Worm (Caenorhabditis elegans) whole organism, young adult: ENCODE measurements around the gene T09D3.3.

Source experiments
- B0035.1 ChIP-seq: sonication (generic microtip); optimal IDR thresholded peaks from 2 replicates; lab custom pipeline; 2016; ENCODE audit warnings: missing genetic modification characterization, mild to moderate bottlenecking, missing compliant biosample characterization, missing genotype, missing genetic modification reagents
- B0261.1 ChIP-seq: sonication (generic microtip); optimal IDR thresholded peaks from 2 replicates; lab custom pipeline; 2016; ENCODE audit warnings: mild to moderate bottlenecking, missing genetic modification characterization, moderate library complexity, missing compliant biosample characterization
- B0336.3 ChIP-seq: fragments of 200-800 bp; sonication (Bioruptor generic); IDR thresholded peaks from 2 replicates; pipeline ENCODE4 v1.3.6; 2022; ENCODE audit warnings: missing genetic modification characterization, missing compliant biosample characterization
- C17E4.6 ChIP-seq: fragments of 200-800 bp; sonication (Bioruptor generic); IDR thresholded peaks from 2 replicates; pipeline ENCODE4 v1.3.6; 2022; ENCODE audit warnings: missing genetic modification reagents, missing genetic modification characterization, missing compliant biosample characterization
- F23B12.7 ChIP-seq: sonication (generic microtip); optimal IDR thresholded peaks from 2 replicates; lab custom pipeline; 2017; ENCODE audit warnings: missing genetic modification characterization, mild to moderate bottlenecking, missing compliant biosample characterization, antibody characterized with exemption, moderate library complexity; ENCODE audit not compliant: insufficient read depth
- F49E8.2 ChIP-seq: sonication (generic microtip); optimal IDR thresholded peaks from 3 replicates; lab custom pipeline; 2017; ENCODE audit warnings: missing genetic modification characterization, mild to moderate bottlenecking, missing compliant biosample characterization, antibody characterized with exemption, moderate library complexity; ENCODE audit not compliant: insufficient read depth
- F57A8.1 ChIP-seq: fragments of 200-800 bp; sonication (Bioruptor generic); optimal IDR thresholded peaks from 2 replicates; lab custom pipeline; 2018; ENCODE audit warnings: mild to moderate bottlenecking, missing genetic modification characterization, moderate library complexity, missing compliant biosample characterization
- F57C9.4 ChIP-seq: sonication (generic microtip); optimal IDR thresholded peaks from 2 replicates; lab custom pipeline; 2017; ENCODE audit warnings: mild to moderate bottlenecking, missing genetic modification characterization, missing compliant biosample characterization
- K12H6.12 ChIP-seq: fragments of 200-800 bp; sonication (Bioruptor generic); optimal IDR thresholded peaks from 2 replicates; lab custom pipeline; 2018; ENCODE audit warnings: mild to moderate bottlenecking, missing genetic modification characterization, missing compliant biosample characterization
- T07F8.4 ChIP-seq: sonication (generic microtip); optimal IDR thresholded peaks from 2 replicates; lab custom pipeline; 2016; ENCODE audit warnings: mild to moderate bottlenecking, missing genetic modification characterization, moderate library complexity, missing compliant biosample characterization
- T26A5.8 ChIP-seq: sonication (generic microtip); optimal IDR thresholded peaks from 2 replicates; lab custom pipeline; 2016; ENCODE audit warnings: missing genetic modification characterization, missing compliant biosample characterization
- Y53F4B.3 ChIP-seq: fragments of 200-800 bp; sonication (Bioruptor generic); IDR thresholded peaks from 2 replicates; pipeline ENCODE4 v1.3.6; 2022; ENCODE audit warnings: missing genetic modification reagents, missing genetic modification characterization, missing compliant biosample characterization
- Y95B8A.8 ChIP-seq: fragments of 200-800 bp; sonication (Bioruptor generic); IDR thresholded peaks from 2 replicates; pipeline ENCODE4 v1.3.6; 2022; ENCODE audit warnings: missing genetic modification reagents, missing genetic modification characterization, missing compliant biosample characterization
- athp-1 ChIP-seq: sonication (generic microtip); optimal IDR thresholded peaks from 2 replicates; lab custom pipeline; 2017; ENCODE audit warnings: mild to moderate bottlenecking, missing genetic modification characterization, missing compliant biosample characterization
- attf-3 ChIP-seq: fragments of 200-800 bp; sonication (Bioruptor generic); conservative IDR thresholded peaks from 2 replicates; pipeline ENCODE4 v1.3.6; 2022; ENCODE audit warnings: missing genetic modification reagents, missing genetic modification characterization, missing compliant biosample characterization
- cebp-2 ChIP-seq: fragments of 200-800 bp; sonication (Bioruptor generic); IDR thresholded peaks from 2 replicates; pipeline ENCODE4 v1.3.6; 2022; ENCODE audit warnings: missing genetic modification characterization, missing compliant biosample characterization
- ceh-79 ChIP-seq: sonication (generic microtip); optimal IDR thresholded peaks from 2 replicates; lab custom pipeline; 2017; ENCODE audit warnings: mild to moderate bottlenecking, missing genetic modification characterization, missing compliant biosample characterization
- chd-7 ChIP-seq: sonication (generic microtip); optimal IDR thresholded peaks from 2 replicates; lab custom pipeline; 2016; ENCODE audit warnings: mild to moderate bottlenecking, missing genetic modification characterization, moderate library complexity, missing compliant biosample characterization
- die-1 ChIP-seq: sonication (generic microtip); optimal IDR thresholded peaks from 2 replicates; lab custom pipeline; 2016; ENCODE audit warnings: missing genotype, mild to moderate bottlenecking, missing genetic modification characterization, missing compliant biosample characterization
- dpl-1 ChIP-seq: fragments of 150-350 bp; optimal IDR thresholded peaks from 2 replicates; lab custom pipeline; 2014; ENCODE audit warnings: missing biosample characterization, missing genetic modification reagents, missing genetic modification characterization
- egrh-3 ChIP-seq: fragments of 200-800 bp; sonication (Bioruptor generic); IDR thresholded peaks from 2 replicates; pipeline ENCODE4 v1.3.6; 2022; ENCODE audit warnings: missing genetic modification reagents, missing genetic modification characterization, missing compliant biosample characterization
- ekl-4 ChIP-seq: fragments of 200-800 bp; sonication (Bioruptor generic); IDR thresholded peaks from 2 replicates; pipeline ENCODE4 v1.3.6; 2022; ENCODE audit warnings: missing genetic modification reagents, missing genetic modification characterization, missing compliant biosample characterization
- fkh-3 ChIP-seq: sonication (generic microtip); optimal IDR thresholded peaks from 2 replicates; lab custom pipeline; 2016; ENCODE audit warnings: mild to moderate bottlenecking, missing genetic modification characterization, missing compliant biosample characterization
- gei-17 ChIP-seq: fragments of 200-800 bp; sonication (Bioruptor generic); optimal IDR thresholded peaks from 2 replicates; lab custom pipeline; 2018; ENCODE audit warnings: mild to moderate bottlenecking, missing genetic modification characterization, missing compliant biosample characterization
- hlh-26 ChIP-seq: fragments of 200-800 bp; sonication (Bioruptor generic); conservative IDR thresholded peaks from 2 replicates; pipeline ENCODE4 v1.3.6; 2022; ENCODE audit warnings: missing genetic modification reagents, missing genetic modification characterization, missing compliant biosample characterization
- hmg-1.2 ChIP-seq: fragments of 200-800 bp; sonication (Bioruptor generic); IDR thresholded peaks from 2 replicates; pipeline ENCODE4 v1.3.6; 2022; ENCODE audit warnings: missing genetic modification reagents, missing genetic modification characterization, missing compliant biosample characterization
- hmg-20 ChIP-seq: fragments of 200-800 bp; sonication (Bioruptor generic); IDR thresholded peaks from 2 replicates; pipeline ENCODE4 v1.3.6; 2022; ENCODE audit warnings: missing genetic modification reagents, missing genetic modification characterization, missing compliant biosample characterization
- lin-40 ChIP-seq: sonication (generic microtip); optimal IDR thresholded peaks from 2 replicates; lab custom pipeline; 2016; ENCODE audit warnings: missing genetic modification characterization, mild to moderate bottlenecking, missing compliant biosample characterization, missing genotype, missing genetic modification reagents
- lir-1 ChIP-seq: fragments of 200-800 bp; sonication (Bioruptor generic); conservative IDR thresholded peaks from 2 replicates; pipeline ENCODE4 v1.3.6; 2022; ENCODE audit warnings: missing genetic modification reagents, missing genetic modification characterization, missing compliant biosample characterization
- nhr-27 ChIP-seq: fragments of 200-800 bp; sonication (Bioruptor generic); optimal IDR thresholded peaks from 2 replicates; lab custom pipeline; 2018; ENCODE audit warnings: mild to moderate bottlenecking, missing genetic modification characterization, moderate library complexity, missing compliant biosample characterization
- nhr-80 ChIP-seq: sonication (generic microtip); optimal IDR thresholded peaks from 2 replicates; lab custom pipeline; 2016; ENCODE audit warnings: missing genetic modification characterization, missing compliant biosample characterization
- snpc-1.1 ChIP-seq: sonication (generic microtip); optimal IDR thresholded peaks from 2 replicates; lab custom pipeline; 2017; ENCODE audit warnings: missing genetic modification characterization, mild to moderate bottlenecking, missing compliant biosample characterization, antibody characterized with exemption, moderate library complexity, missing genotype, missing genetic modification reagents; ENCODE audit not compliant: insufficient read depth
- unc-130 ChIP-seq: sonication (generic microtip); optimal IDR thresholded peaks from 2 replicates; lab custom pipeline; 2016; ENCODE audit warnings: missing genetic modification reagents, missing genetic modification characterization, missing compliant biosample characterization
- unc-62 ChIP-seq: fragments of 150-350 bp; optimal IDR thresholded peaks from 2 replicates; lab custom pipeline; 2014; ENCODE audit warnings: missing biosample characterization, missing genetic modification reagents, missing genetic modification characterization
- zim-3 ChIP-seq: sonication (generic microtip); optimal IDR thresholded peaks from 2 replicates; lab custom pipeline; 2017; ENCODE audit warnings: mild to moderate bottlenecking, missing genetic modification characterization, moderate library complexity, missing compliant biosample characterization
- ztf-22 ChIP-seq: fragments of 200-800 bp; sonication (Bioruptor generic); optimal IDR thresholded peaks from 2 replicates; lab custom pipeline; 2018; ENCODE audit warnings: mild to moderate bottlenecking, missing genetic modification characterization, moderate library complexity, missing compliant biosample characterization
- ztf-26 ChIP-seq: sonication (generic microtip); optimal IDR thresholded peaks from 2 replicates; lab custom pipeline; 2017; ENCODE audit warnings: missing genetic modification characterization, missing compliant biosample characterization
- ztf-28 ChIP-seq: fragments of 200-800 bp; sonication (Bioruptor generic); IDR thresholded peaks from 2 replicates; pipeline ENCODE4 v1.3.6; 2022; ENCODE audit warnings: missing genetic modification reagents, missing genetic modification characterization, missing compliant biosample characterization

Gene T09D3.3

ce11 chrV:5351483-5351882, 2.1 kb upstream of the T09D3.3 start, which contains the start of gene srd-9 (continued):
- TF ChIP-seq hmg-1.2 (GFP tag; lab: Robert Waterston, UW): no peak

DNA sequence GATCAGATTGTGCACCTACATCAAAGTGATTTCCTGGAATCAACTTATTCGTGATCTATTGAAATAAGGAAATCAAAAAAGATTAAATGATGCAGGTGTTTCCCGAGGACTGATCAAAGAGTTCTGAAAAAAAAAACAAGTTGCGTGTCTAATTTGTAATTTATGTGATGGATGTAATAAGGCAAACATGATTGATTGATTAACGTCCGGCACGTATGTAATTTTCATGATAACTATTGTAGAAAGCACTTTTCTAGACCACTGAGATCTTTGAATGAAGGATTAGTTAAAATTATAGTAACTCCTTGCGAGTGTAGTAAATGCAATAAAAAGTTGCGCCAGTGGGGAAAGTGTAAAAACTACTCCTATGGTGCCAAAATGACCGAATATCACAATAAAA, 4.0 kb downstream of the T09D3.3 start, which contains the start of gene srg-25:
Gene srg-25, minus strand, starts transcription at position 101 of the 400 bp plus-strand sequence.
- TF ChIP-seq Y95B8A.8: no peak
- no peak for TF ChIP-seq egrh-3 (GFP tag; lab: Robert Waterston, UW)
- TF ChIP-seq attf-3: no peak
- TF ChIP-seq F57A8.1 (GFP tag; lab: Kevin White, UChicago): no peak
- no peak for TF ChIP-seq dpl-1 (GFP tag; lab: Kevin White, UChicago)
- TF ChIP-seq gei-17 (GFP tag; lab: Kevin White, UChicago): no peak
- no peak for TF ChIP-seq T07F8.4
- TF ChIP-seq B0035.1 (tag; lab: Kevin White, UChicago): no peak
- TF ChIP-seq athp-1: no peak
- no peak for TF ChIP-seq chd-7 (tag; lab: Kevin White, UChicago)
- no peak for TF ChIP-seq ceh-79 (tag; lab: Kevin White, UChicago)
- TF ChIP-seq lin-40 (tag; lab: Kevin White, UChicago): no peak
- TF ChIP-seq ztf-22 (GFP tag; lab: Kevin White, UChicago): no peak
- no peak for TF ChIP-seq zim-3 (tag; lab: Kevin White, UChicago)

DNA sequence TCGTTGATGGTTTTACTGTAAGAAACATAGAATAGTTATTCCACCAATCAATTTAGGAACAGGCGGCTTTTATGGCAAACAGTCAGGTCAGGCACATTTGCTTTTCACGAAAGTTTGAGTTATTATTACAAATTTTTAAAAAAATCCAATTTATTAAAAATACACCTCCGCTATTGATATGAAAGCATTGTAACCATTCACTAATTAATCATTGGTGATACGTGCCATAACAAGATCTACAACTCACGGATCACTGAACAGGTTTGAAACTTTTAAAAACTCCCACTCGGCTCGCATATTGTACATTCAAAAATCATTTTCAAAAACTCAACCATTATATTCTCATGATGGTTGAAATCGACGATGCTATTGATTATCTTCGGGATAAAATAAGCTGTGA, 9.9 kb downstream of the T09D3.3 start, which contains the start of gene srg-27:
Gene srg-27, plus strand, starts transcription at position 301 of the 400 bp plus-strand sequence.
- TF ChIP-seq ekl-4 (GFP tag; lab: Robert Waterston, UW): no peak
- no peak for TF ChIP-seq snpc-1.1 (tag; lab: Kevin White, UChicago)
- no peak for TF ChIP-seq dpl-1 (GFP tag; lab: Kevin White, UChicago)
- TF ChIP-seq hmg-20: no peak
- no peak for TF ChIP-seq F23B12.7 (tag; lab: Kevin White, UChicago)
- no peak for TF ChIP-seq B0261.1 (tag; lab: Kevin White, UChicago)
- TF ChIP-seq unc-130 (GFP tag; lab: Kevin White, UChicago): no peak
- TF ChIP-seq die-1: no peak
- no peak for TF ChIP-seq cebp-2 (GFP tag; lab: Robert Waterston, UW)
- TF ChIP-seq fkh-3 (tag; lab: Kevin White, UChicago): no peak
- TF ChIP-seq ztf-28 (GFP tag; lab: Robert Waterston, UW): no peak

DNA sequence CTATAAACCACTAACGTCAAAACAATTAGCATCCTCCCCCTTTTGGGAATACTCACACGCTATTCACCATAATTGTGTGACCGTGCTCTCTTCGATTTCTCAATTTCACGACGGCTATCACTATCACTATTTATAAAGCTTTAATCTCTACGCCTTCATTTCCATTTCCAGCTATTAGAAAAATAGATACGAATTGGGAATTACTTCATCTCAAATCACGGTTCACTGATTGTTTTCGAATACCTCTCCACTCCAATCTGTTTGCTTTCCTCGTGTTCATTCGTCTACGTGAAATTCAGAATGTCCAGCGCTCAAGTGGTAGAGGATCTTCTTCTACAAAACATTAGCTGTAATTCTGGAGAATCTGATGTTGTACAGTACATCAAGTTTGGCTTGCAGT, 12.5 kb downstream of the T09D3.3 start, which contains the start of gene srg-29:
Gene srg-29, plus strand, starts transcription at position 301 of the 400 bp plus-strand sequence.
- TF ChIP-seq F49E8.2 (tag; lab: Kevin White, UChicago): no peak
- no peak for TF ChIP-seq unc-62 (GFP tag; lab: Kevin White, UChicago)
- no peak for TF ChIP-seq C17E4.6 (GFP tag; lab: Robert Waterston, UW)
- TF ChIP-seq gei-17 (GFP tag; lab: Kevin White, UChicago): no peak

DNA sequence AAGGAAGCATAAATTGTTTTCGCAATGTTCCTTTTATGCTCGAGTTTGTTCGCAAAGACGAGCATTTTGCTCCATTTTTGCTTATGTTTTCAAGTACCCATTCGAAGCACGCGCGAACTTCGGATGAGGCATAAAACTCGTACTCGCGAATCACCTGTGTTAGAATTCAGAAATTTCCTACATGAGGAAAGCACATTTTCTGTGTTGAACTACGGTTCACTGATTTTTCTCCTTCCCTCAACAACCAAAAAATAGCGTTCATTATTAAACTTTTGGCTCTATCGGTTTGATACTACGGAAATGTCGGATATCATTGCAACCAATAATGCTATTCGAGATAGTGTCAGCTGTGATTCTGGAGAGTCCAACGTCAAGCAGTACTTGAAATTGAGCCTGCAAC, 14.8 kb downstream of the T09D3.3 start, which contains the start of gene srg-28:
Gene srg-28, plus strand, starts transcription at position 301 of the 400 bp plus-strand sequence.
- no peak for TF ChIP-seq Y53F4B.3 (GFP tag; lab: Robert Waterston, UW)
- TF ChIP-seq ztf-26 (tag; lab: Kevin White, UChicago): no peak
- no peak for TF ChIP-seq hlh-26
- no peak for TF ChIP-seq F57C9.4 (tag; lab: Kevin White, UChicago)
- TF ChIP-seq B0336.3 (GFP tag; lab: Robert Waterston, UW): no peak
- TF ChIP-seq die-1: no peak
- no peak for TF ChIP-seq Y95B8A.8
- TF ChIP-seq nhr-27 (tag; lab: Kevin White, UChicago): no peak
- TF ChIP-seq T26A5.8: no peak
- TF ChIP-seq lir-1 (GFP tag; lab: Robert Waterston, UW): no peak
- no peak for TF ChIP-seq K12H6.12 (tag; lab: Kevin White, UChicago)
- TF ChIP-seq nhr-80 (tag; lab: Kevin White, UChicago): no peak
- no peak for TF ChIP-seq C17E4.6 (GFP tag; lab: Robert Waterston, UW)
- TF ChIP-seq, all 124 proteins: peak for 0
